Worm (Caenorhabditis elegans) whole organism, midembryonic: ENCODE measurements around the gene M03A1.8.

ENCODE experiments used
- T22C8.4 ChIP-seq: fragments of 200-800 bp; sonication (Bioruptor generic); IDR thresholded peaks from 2 replicates; pipeline ENCODE4 v1.3.6; 2022; ENCODE audit warnings: missing genetic modification characterization, missing compliant biosample characterization
- cog-1 ChIP-seq: sonication (generic microtip); optimal IDR thresholded peaks from 2 replicates; lab custom pipeline; 2016; ENCODE audit warnings: missing genetic modification characterization, missing compliant biosample characterization
- flt-1 ChIP-seq: fragments of 200-800 bp; sonication (Bioruptor generic); IDR thresholded peaks from 2 replicates; pipeline ENCODE4 v1.3.6; 2022; ENCODE audit warnings: missing genetic modification characterization, missing compliant biosample characterization
- klf-2 ChIP-seq: fragments of 200-800 bp; sonication (Bioruptor generic); conservative IDR thresholded peaks from 2 replicates; pipeline ENCODE4 v1.3.6; 2022; ENCODE audit warnings: missing genetic modification reagents, missing genetic modification characterization, missing compliant biosample characterization
- med-1 ChIP-seq: sonication (generic microtip); optimal IDR thresholded peaks from 2 replicates; lab custom pipeline; 2017; ENCODE audit warnings: missing genetic modification characterization, mild to moderate bottlenecking, missing compliant biosample characterization, antibody characterized with exemption, missing genetic modification reagents; ENCODE audit not compliant: insufficient read depth
- ref-1 ChIP-seq: fragments of 200-800 bp; sonication (Bioruptor generic); conservative IDR thresholded peaks from 2 replicates; pipeline ENCODE4 v1.3.6; 2022; ENCODE audit warnings: missing genetic modification reagents, missing genetic modification characterization, missing compliant biosample characterization
- tab-1 ChIP-seq: fragments of 200-800 bp; sonication (Bioruptor generic); IDR thresholded peaks from 2 replicates; pipeline ENCODE4 v1.3.6; 2022; ENCODE audit warnings: missing genetic modification characterization, missing compliant biosample characterization
- ztf-23 ChIP-seq: fragments of 200-800 bp; sonication (Bioruptor generic); IDR thresholded peaks from 2 replicates; pipeline ENCODE4 v1.3.6; 2022; ENCODE audit warnings: missing genetic modification reagents, missing genetic modification characterization, missing compliant biosample characterization
- ztf-29 ChIP-seq: fragments of 200-800 bp; sonication (Bioruptor generic); IDR thresholded peaks from 2 replicates; pipeline ENCODE4 v1.3.6; 2022; ENCODE audit warnings: missing genetic modification reagents, missing genetic modification characterization, missing compliant biosample characterization

ce11 chrII:4577391-4577790 is 17.3 kb downstream of the M03A1.8 start:
- no peak for TF ChIP-seq med-1 (GFP tag; lab: Kevin White, UChicago)
- TF ChIP-seq klf-2 (GFP tag; lab: Robert Waterston, UW): no peak
- TF ChIP-seq cog-1: no peak
- no peak for TF ChIP-seq ztf-23 (GFP tag; lab: Robert Waterston, UW)
- no peak for TF ChIP-seq flt-1
- no peak for TF ChIP-seq ztf-29 (GFP tag; lab: Robert Waterston, UW)
- no peak for TF ChIP-seq T22C8.4
- TF ChIP-seq ref-1 (GFP tag; lab: Robert Waterston, UW): no peak
- TF ChIP-seq tab-1 (GFP tag; lab: Robert Waterston, UW): no peak
